Comparison of ENCODE assay signal across 5 worm cellular contexts in genomic region chrII:13156971-13157370, ce11.
TF ChIP-seq lines count a peak whose summit lies in the region.

TSS of gene hpr-17 (minus strand) at chrII:13157047.
TSS of gene F32A11.1 (plus strand) at chrII:13157329.

TF ChIP-seq in whole organism, L1 larva, 84 proteins besides CTCF, POLR2A, EP300 and RAD21 (continues in another document):
- TF ChIP-seq rnt-1 (tag; optimal IDR thresholded peaks at IDR 0.05; lab: Kevin White, UChicago) (peak; percentile 96), zag-1 (tag; optimal IDR thresholded peaks at IDR 0.05; lab: Kevin White, UChicago) (no peak), unc-130 (tag; optimal IDR thresholded peaks at IDR 0.05; lab: Kevin White, UChicago) (peak; percentile 78), egl-13 (tag; optimal IDR thresholded peaks at IDR 0.05; lab: Kevin White, UChicago) (peak; percentile 49), lsy-2 (tag; optimal IDR thresholded peaks at IDR 0.05; lab: Kevin White, UChicago) (peak; percentile 92 to 93), zip-4 (GFP tag; optimal IDR thresholded peaks at IDR 0.05; lab: Kevin White, UChicago) (peak; percentile 61), F16B12.6 (tag; optimal IDR thresholded peaks at IDR 0.05; lab: Kevin White, UChicago) (peak; percentile 74), nhr-20 (tag; optimal IDR thresholded peaks at IDR 0.05; lab: Kevin White, UChicago) (peak; percentile 87), dpl-1 (GFP tag; optimal IDR thresholded peaks at IDR 0.05; lab: Kevin White, UChicago) (peak; percentile 99), Y116A8C.19 (tag; optimal IDR thresholded peaks at IDR 0.05; lab: Kevin White, UChicago; ENCODE audit: borderline replicate concordance) (no peak), ceh-82 (tag; optimal IDR thresholded peaks at IDR 0.05; lab: Kevin White, UChicago) (peak; percentile 78 to 92 (median 88)), snu-23 (GFP tag; optimal IDR thresholded peaks at IDR 0.05; lab: Kevin White, UChicago) (peak; percentile 92), fkh-4 (tag; optimal IDR thresholded peaks at IDR 0.05; lab: Kevin White, UChicago; ENCODE audit: borderline replicate concordance) (no peak), pag-3 (tag; optimal IDR thresholded peaks at IDR 0.05; lab: Kevin White, UChicago; ENCODE audit: borderline replicate concordance, insufficient read depth) (no peak), fkh-10 (GFP tag; optimal IDR thresholded peaks at IDR 0.05; lab: Kevin White, UChicago) (peak; percentile 40), aha-1 (tag; optimal IDR thresholded peaks at IDR 0.05; lab: Kevin White, UChicago) (peak; percentile 27), ceh-63 (GFP tag; optimal IDR thresholded peaks at IDR 0.05; lab: Kevin White, UChicago) (no peak)

TF ChIP-seq in whole organism, L3 larva, 47 proteins besides CTCF, POLR2A, EP300 and RAD21 (continues in another document):
- TF ChIP-seq nhr-43 (tag; optimal IDR thresholded peaks at IDR 0.05; lab: Kevin White, UChicago; ENCODE audit: poor library complexity, severe bottlenecking) (peak; percentile 80), eor-1 (tag; optimal IDR thresholded peaks at IDR 0.05; lab: Kevin White, UChicago) (no peak), lsy-12 (tag; optimal IDR thresholded peaks at IDR 0.05; lab: Kevin White, UChicago) (peak; percentile 67), ZK546.5 (tag; optimal IDR thresholded peaks at IDR 0.05; lab: Kevin White, UChicago) (no peak), egl-5 (tag; optimal IDR thresholded peaks at IDR 0.05; lab: Kevin White, UChicago) (peak; percentile 14), pha-4 (tag; optimal IDR thresholded peaks at IDR 0.05; lab: Kevin White, UChicago) (peak; percentile 92), ceh-82 (tag; optimal IDR thresholded peaks at IDR 0.05; lab: Kevin White, UChicago) (peak; percentile 31), lin-15B (tag; optimal IDR thresholded peaks at IDR 0.05; lab: Kevin White, UChicago) (peak; percentile 94), nhr-23 (tag; optimal IDR thresholded peaks at IDR 0.05; lab: Kevin White, UChicago) (peak; percentile 87), fkh-10 (GFP tag; optimal IDR thresholded peaks at IDR 0.05; lab: Kevin White, UChicago) (peak; percentile 45), lin-39 (tag; optimal IDR thresholded peaks at IDR 0.05; lab: Kevin White, UChicago) (peak; percentile 67), nhr-25 (tag; optimal IDR thresholded peaks at IDR 0.05; lab: Kevin White, UChicago) (peak; percentile 67), jun-1 (tag; optimal IDR thresholded peaks at IDR 0.05; lab: Kevin White, UChicago) (peak; percentile 13), pqm-1 (tag; optimal IDR thresholded peaks at IDR 0.05; lab: Kevin White, UChicago) (peak; percentile 53), unc-62 (GFP tag; optimal IDR thresholded peaks at IDR 0.05; lab: Kevin White, UChicago) (no peak), tbx-2 (tag; optimal IDR thresholded peaks at IDR 0.05; lab: Kevin White, UChicago) (peak; percentile 51), mml-1 (tag; optimal IDR thresholded peaks at IDR 0.05; lab: Kevin White, UChicago) (no peak), ceh-28 (tag; optimal IDR thresholded peaks at IDR 0.05; lab: Kevin White, UChicago) (peak; percentile 39), hmg-11 (tag; optimal IDR thresholded peaks at IDR 0.05; lab: Kevin White, UChicago) (peak; percentile 31)

TF ChIP-seq in whole organism, early embryonic, 17 proteins besides CTCF, POLR2A, EP300 and RAD21:
- TF ChIP-seq ceh-36 (tag; optimal IDR thresholded peaks at IDR 0.05; lab: Kevin White, UChicago) (no peak), ets-7 (tag; optimal IDR thresholded peaks at IDR 0.05; lab: Kevin White, UChicago) (no peak), pes-1 (GFP tag; IDR thresholded peaks at IDR 0.05; lab: Robert Waterston, UW) (0 out of 2 replicates have a peak, but pooled peaks have one; percentile 23), hmbx-1 (tag; optimal IDR thresholded peaks at IDR 0.05; lab: Kevin White, UChicago) (no peak)

TF ChIP-seq in whole organism, midembryonic, 9 proteins besides CTCF, POLR2A, EP300 and RAD21:
- no peak for TF ChIP-seq klf-2 (GFP tag; conservative IDR thresholded peaks at IDR 0.05; lab: Robert Waterston, UW)
- TF ChIP-seq tab-1 (GFP tag; IDR thresholded peaks at IDR 0.05; lab: Robert Waterston, UW), result no peak
- TF ChIP-seq cog-1 (tag; optimal IDR thresholded peaks at IDR 0.05; lab: Kevin White, UChicago), result no peak
- TF ChIP-seq ztf-29 (GFP tag; IDR thresholded peaks at IDR 0.05; lab: Robert Waterston, UW), result no peak
- TF ChIP-seq flt-1 (GFP tag; IDR thresholded peaks at IDR 0.05; lab: Robert Waterston, UW), result no peak
- 0 out of 2 replicates have a peak, but pooled peaks have one; percentile 16 for TF ChIP-seq T22C8.4 (GFP tag; IDR thresholded peaks at IDR 0.05; lab: Robert Waterston, UW)
- no peak for TF ChIP-seq ref-1 (GFP tag; conservative IDR thresholded peaks at IDR 0.05; lab: Robert Waterston, UW)
- 0 out of 2 replicates have a peak, but pooled peaks have one; percentile 23 for TF ChIP-seq ztf-23 (GFP tag; IDR thresholded peaks at IDR 0.05; lab: Robert Waterston, UW)
- TF ChIP-seq med-1 (GFP tag; optimal IDR thresholded peaks at IDR 0.05; lab: Kevin White, UChicago; ENCODE audit: insufficient read depth), result no peak

TF ChIP-seq in whole organism, young adult, 124 proteins besides CTCF, POLR2A, EP300 and RAD21 (continues in another document):
- TF ChIP-seq B0336.3 (GFP tag; IDR thresholded peaks at IDR 0.05; lab: Robert Waterston, UW), result peak; percentile 74
- no peak for TF ChIP-seq unc-130 (GFP tag; optimal IDR thresholded peaks at IDR 0.05; lab: Kevin White, UChicago)
- TF ChIP-seq somi-1 (GFP tag; optimal IDR thresholded peaks at IDR 0.05; lab: Kevin White, UChicago), result no peak
- TF ChIP-seq ztf-26 (tag; optimal IDR thresholded peaks at IDR 0.05; lab: Kevin White, UChicago), result no peak
- no peak for TF ChIP-seq sptf-2 (GFP tag; optimal IDR thresholded peaks at IDR 0.05; lab: Kevin White, UChicago)
- peak; percentile 12 for TF ChIP-seq tlf-1 (GFP tag; optimal IDR thresholded peaks at IDR 0.05; lab: Kevin White, UChicago)
- no peak for TF ChIP-seq Y79H2A.3 (GFP tag; conservative IDR thresholded peaks at IDR 0.05; lab: Robert Waterston, UW)
- TF ChIP-seq lin-40 (tag; optimal IDR thresholded peaks at IDR 0.05; lab: Kevin White, UChicago), result peak; percentile 87
- peak; percentile 6 for TF ChIP-seq snpc-1.3 (tag; optimal IDR thresholded peaks at IDR 0.05; lab: Kevin White, UChicago; ENCODE audit: insufficient read depth)
- TF ChIP-seq akir-1 (GFP tag; optimal IDR thresholded peaks at IDR 0.05; lab: Kevin White, UChicago), result no peak
- no peak for TF ChIP-seq F49E8.2 (tag; optimal IDR thresholded peaks at IDR 0.05; lab: Kevin White, UChicago; ENCODE audit: insufficient read depth)
- no peak for TF ChIP-seq nhr-120 (GFP tag; IDR thresholded peaks at IDR 0.05; lab: Robert Waterston, UW)
- TF ChIP-seq F39B2.1 (GFP tag; IDR thresholded peaks at IDR 0.05; lab: Robert Waterston, UW), result no peak
- TF ChIP-seq D2030.7 (GFP tag; IDR thresholded peaks at IDR 0.05; lab: Robert Waterston, UW), result peak; percentile 49
- no peak for TF ChIP-seq fkh-3 (tag; optimal IDR thresholded peaks at IDR 0.05; lab: Kevin White, UChicago)
- no peak for TF ChIP-seq F55B11.4 (tag; optimal IDR thresholded peaks at IDR 0.05; lab: Kevin White, UChicago; ENCODE audit: borderline replicate concordance, insufficient read depth)
- peak; percentile 31; the same call in 1 of the 2 replicates for TF ChIP-seq lir-1 (GFP tag; conservative IDR thresholded peaks at IDR 0.05; lab: Robert Waterston, UW)
- TF ChIP-seq hlh-26 (GFP tag; conservative IDR thresholded peaks at IDR 0.05; lab: Robert Waterston, UW), result no peak
- no peak for TF ChIP-seq mel-28 (tag; optimal IDR thresholded peaks at IDR 0.05; lab: Kevin White, UChicago; ENCODE audit: borderline replicate concordance)
- TF ChIP-seq madf-8 (GFP tag; conservative IDR thresholded peaks at IDR 0.05; lab: Robert Waterston, UW), result peak; percentile 37; the same call in 1 of the 2 replicates
- TF ChIP-seq F33H1.4 (GFP tag; IDR thresholded peaks at IDR 0.05; lab: Robert Waterston, UW), result peak; percentile 66
- TF ChIP-seq him-1 (tag; optimal IDR thresholded peaks at IDR 0.05; lab: Kevin White, UChicago), result no peak
- no peak for TF ChIP-seq ztf-22 (GFP tag; optimal IDR thresholded peaks at IDR 0.05; lab: Kevin White, UChicago)
- TF ChIP-seq repo-1 (tag; optimal IDR thresholded peaks at IDR 0.05; lab: Kevin White, UChicago), result peak; percentile 73
- peak; percentile 88 for TF ChIP-seq nfyb-1 (GFP tag; IDR thresholded peaks at IDR 0.05; lab: Robert Waterston, UW)
- TF ChIP-seq bed-1 (GFP tag; IDR thresholded peaks at IDR 0.05; lab: Robert Waterston, UW), result no peak
- TF ChIP-seq nhr-179 (tag; optimal IDR thresholded peaks at IDR 0.05; lab: Kevin White, UChicago), result no peak
- peak; percentile 80 for TF ChIP-seq K11D2.4 (GFP tag; IDR thresholded peaks at IDR 0.05; lab: Robert Waterston, UW)
- no peak for TF ChIP-seq ceh-79 (tag; optimal IDR thresholded peaks at IDR 0.05; lab: Kevin White, UChicago)
- no peak for TF ChIP-seq ceh-58 (GFP tag; IDR thresholded peaks at IDR 0.05; lab: Robert Waterston, UW)
- TF ChIP-seq aptf-3 (GFP tag; IDR thresholded peaks at IDR 0.05; lab: Robert Waterston, UW), result no peak
- TF ChIP-seq tbp1 (GFP tag; optimal IDR thresholded peaks at IDR 0.05; lab: Kevin White, UChicago), result peak; percentile 52
- no peak for TF ChIP-seq hlh-12 (tag; optimal IDR thresholded peaks at IDR 0.05; lab: Kevin White, UChicago)
- no peak for TF ChIP-seq B0035.1 (tag; optimal IDR thresholded peaks at IDR 0.05; lab: Kevin White, UChicago)
- no peak for TF ChIP-seq ztf-3 (GFP tag; optimal IDR thresholded peaks at IDR 0.05; lab: Kevin White, UChicago)
- no peak for TF ChIP-seq Y67H2A.10 (GFP tag; conservative IDR thresholded peaks at IDR 0.05; lab: Robert Waterston, UW)
- peak; percentile 35; the same call in 1 of the 2 replicates for TF ChIP-seq zfh-2 (GFP tag; conservative IDR thresholded peaks at IDR 0.05; lab: Robert Waterston, UW)
- no peak for TF ChIP-seq ets-4 (GFP tag; optimal IDR thresholded peaks at IDR 0.05; lab: Kevin White, UChicago)
- TF ChIP-seq tbx-9 (tag; optimal IDR thresholded peaks at IDR 0.05; lab: Kevin White, UChicago; ENCODE audit: borderline replicate concordance), result no peak
- TF ChIP-seq madf-3 (GFP tag; IDR thresholded peaks at IDR 0.05; lab: Robert Waterston, UW), result 0 out of 2 replicates have a peak, but pooled peaks have one; percentile 48
- TF ChIP-seq ztf-18 (tag; optimal IDR thresholded peaks at IDR 0.05; lab: Kevin White, UChicago), result peak; percentile 96
- TF ChIP-seq Y56A3A.18 (GFP tag; IDR thresholded peaks at IDR 0.05; lab: Robert Waterston, UW), result no peak
- no peak for TF ChIP-seq mes-4 (tag; optimal IDR thresholded peaks at IDR 0.05; lab: Kevin White, UChicago)
- TF ChIP-seq egl-18 (GFP tag; IDR thresholded peaks at IDR 0.05; lab: Robert Waterston, UW), result no peak
- no peak for TF ChIP-seq attf-6 (GFP tag; IDR thresholded peaks at IDR 0.05; lab: Robert Waterston, UW)

Comparison
In these comparisons a context has a peak if more than half of its experiments do, and no peak if none do; other contexts are left out.
1. Of the 8 proteins assayed by ChIP-seq in both whole organism, young adult and whole organism, L1 larva: peak only in whole organism, young adult: none; only in whole organism, L1 larva: ama-1, nhr-90 and unc-130; in both: dpl-1, efl-1, lin-35 and snpc-4; in neither: 1.